Fruit fly (Drosophila melanogaster) whole organism, embryonic: ENCODE results near the gene gcm.
A peak's percentile ranks its signal among the peaks of the same experiment; 100 is the strongest.

Source experiments
- ATbp ChIP-seq: fragments of 200-800 bp; sonication (Bioruptor generic); optimal IDR thresholded peaks from 2 replicates; lab custom pipeline; 2017; ENCODE audit warnings: missing biosample characterization, mild to moderate bottlenecking, missing genetic modification characterization, missing genetic modification reagents
- Adf1 ChIP-seq: fragments of 200-800 bp; sonication (Bioruptor generic); IDR thresholded peaks from 2 replicates; pipeline ENCODE4 v1.3.6; 2022; ENCODE audit warnings: missing biosample characterization, missing genetic modification characterization
- CG10267 ChIP-seq: fragments of 200-800 bp; sonication (Bioruptor generic); optimal IDR thresholded peaks from 2 replicates; lab custom pipeline; 2018; ENCODE audit warnings: missing biosample characterization, mild to moderate bottlenecking, missing genetic modification characterization, moderate library complexity
- CG10979 ChIP-seq: fragments of 200-800 bp; sonication (Bioruptor generic); optimal IDR thresholded peaks from 2 replicates; lab custom pipeline; 2018; ENCODE audit warnings: missing biosample characterization, mild to moderate bottlenecking, missing genetic modification characterization, moderate library complexity
- CG11247 ChIP-seq: fragments of 200-800 bp; sonication (Bioruptor generic); IDR thresholded peaks from 2 replicates; pipeline ENCODE4 v1.3.6; 2022; ENCODE audit warnings: missing biosample characterization, missing genetic modification characterization
- CG12071 ChIP-seq: fragments of 200-800 bp; sonication (Bioruptor generic); optimal IDR thresholded peaks from 3 replicates; lab custom pipeline; 2018; ENCODE audit warnings: missing biosample characterization, mild to moderate bottlenecking, missing genetic modification characterization
- CG12769 ChIP-seq: fragments of 200-800 bp; sonication (Bioruptor generic); optimal IDR thresholded peaks from 2 replicates; lab custom pipeline; 2019; ENCODE audit warnings: missing biosample characterization, mild to moderate bottlenecking, missing genetic modification characterization, moderate library complexity
- CG14667 ChIP-seq: fragments of 200-800 bp; sonication (Bioruptor generic); IDR thresholded peaks from 2 replicates; pipeline ENCODE4 v1.3.6; 2022; ENCODE audit warnings: missing biosample characterization, missing genetic modification characterization
- CG14710 ChIP-seq: fragments of 200-800 bp; sonication (Bioruptor generic); optimal IDR thresholded peaks from 3 replicates; lab custom pipeline; 2019; ENCODE audit warnings: missing biosample characterization, mild to moderate bottlenecking, missing genetic modification characterization, moderate library complexity
- CG15601 ChIP-seq: fragments of 200-800 bp; sonication (Bioruptor generic); optimal IDR thresholded peaks from 3 replicates; lab custom pipeline; 2019; ENCODE audit warnings: missing biosample characterization, mild to moderate bottlenecking, missing genetic modification characterization, moderate library complexity
- CG16813 ChIP-seq: fragments of 200-800 bp; sonication (Bioruptor generic); IDR thresholded peaks from 3 replicates; pipeline ENCODE4 v1.3.6; 2022; ENCODE audit warnings: missing biosample characterization, missing genetic modification characterization; ENCODE audit not compliant: partially characterized antibody
- CG17612 ChIP-seq: fragments of 200-800 bp; sonication (Bioruptor generic); IDR thresholded peaks from 2 replicates; pipeline ENCODE4 v1.3.6; 2022; ENCODE audit warnings: missing biosample characterization, missing genetic modification characterization
- CG18599 ChIP-seq: fragments of 200-800 bp; sonication (Bioruptor generic); optimal IDR thresholded peaks from 3 replicates; lab custom pipeline; 2017; ENCODE audit warnings: missing biosample characterization, missing genetic modification characterization, mild to moderate bottlenecking, moderate library complexity, missing genetic modification reagents
- CG30020 ChIP-seq: fragments of 200-800 bp; optimal IDR thresholded peaks from 2 replicates; lab custom pipeline; 2019; ENCODE audit warnings: missing biosample characterization, mild to moderate bottlenecking, missing genetic modification characterization, moderate library complexity
- CG32772 ChIP-seq: fragments of 200-800 bp; sonication (Bioruptor generic); IDR thresholded peaks from 2 replicates; pipeline ENCODE4 v1.3.6; 2022; ENCODE audit warnings: missing biosample characterization, missing genetic modification characterization
- CG3281 ChIP-seq: fragments of 200-800 bp; sonication (Bioruptor generic); optimal IDR thresholded peaks from 3 replicates; lab custom pipeline; 2017; ENCODE audit warnings: missing biosample characterization, mild to moderate bottlenecking, missing genetic modification characterization
- CG33213 ChIP-seq: fragments of 200-800 bp; sonication (Bioruptor generic); optimal IDR thresholded peaks from 3 replicates; lab custom pipeline; 2016; ENCODE audit warnings: missing biosample characterization, missing genetic modification characterization
- CG34224 ChIP-seq: fragments of 200-800 bp; sonication (Bioruptor generic); IDR thresholded peaks from 3 replicates; pipeline ENCODE4 v1.3.6; 2022; ENCODE audit warnings: missing biosample characterization, missing genetic modification characterization; ENCODE audit not compliant: partially characterized antibody
- CG7372 ChIP-seq: fragments of 200-800 bp; sonication (Bioruptor generic); IDR thresholded peaks from 2 replicates; pipeline ENCODE4 v1.3.6; 2022; ENCODE audit warnings: missing biosample characterization, missing genetic modification characterization
- CG7556 ChIP-seq: fragments of 200-800 bp; sonication (Bioruptor generic); optimal IDR thresholded peaks from 2 replicates; lab custom pipeline; 2017; ENCODE audit warnings: missing biosample characterization, mild to moderate bottlenecking, missing genetic modification characterization
- CG7928 ChIP-seq: fragments of 200-800 bp; sonication (Bioruptor generic); optimal IDR thresholded peaks from 2 replicates; lab custom pipeline; 2017; ENCODE audit warnings: missing biosample characterization, mild to moderate bottlenecking, missing genetic modification characterization
- CG8281 ChIP-seq: fragments of 200-800 bp; sonication (Bioruptor generic); optimal IDR thresholded peaks from 2 replicates; lab custom pipeline; 2018; ENCODE audit warnings: missing biosample characterization, mild to moderate bottlenecking, missing genetic modification characterization, moderate library complexity
- CG8478 ChIP-seq: fragments of >200 bp; optimal IDR thresholded peaks from 2 replicates; lab custom pipeline; 2018
- CTCF ChIP-seq: fragments of 200-800 bp; sonication (Bioruptor generic); optimal IDR thresholded peaks from 2 replicates; lab custom pipeline; 2017; ENCODE audit warnings: missing biosample characterization, mild to moderate bottlenecking, missing genetic modification characterization, moderate library complexity
- D19A ChIP-seq: fragments of 200-800 bp; optimal IDR thresholded peaks from 3 replicates; lab custom pipeline; 2019; ENCODE audit warnings: missing biosample characterization, mild to moderate bottlenecking, missing genetic modification characterization, moderate library complexity
- E2f1 ChIP-seq: fragments of 200-800 bp; sonication (Bioruptor generic); IDR thresholded peaks from 2 replicates; pipeline ENCODE4 v1.3.6; 2022; ENCODE audit warnings: missing biosample characterization, missing genetic modification characterization
- H15 ChIP-seq: fragments of 200-800 bp; sonication (Bioruptor generic); IDR thresholded peaks from 3 replicates; pipeline ENCODE4 v1.3.6; 2022; ENCODE audit warnings: missing biosample characterization, missing genetic modification characterization
- Lpt ChIP-seq: fragments of >200 bp; optimal IDR thresholded peaks from 2 replicates; lab custom pipeline; 2018; ENCODE audit warnings: missing biosample characterization, missing genetic modification characterization
- Ravus ChIP-seq: fragments of 200-800 bp; sonication (Bioruptor generic); IDR thresholded peaks from 2 replicates; pipeline ENCODE4 v1.3.6; 2022; ENCODE audit warnings: missing biosample characterization, missing genetic modification characterization
- Usf ChIP-seq: fragments of 200-800 bp; sonication (Bioruptor generic); optimal IDR thresholded peaks from 2 replicates; lab custom pipeline; 2017; ENCODE audit warnings: missing genotype, missing biosample characterization, missing genetic modification characterization
- ap ChIP-seq: fragments of 200-800 bp; sonication (Bioruptor generic); IDR thresholded peaks from 2 replicates; pipeline ENCODE4 v1.3.6; 2022; ENCODE audit warnings: missing biosample characterization, missing genetic modification characterization
- chinmo ChIP-seq: fragments of 200-800 bp; sonication (Bioruptor generic); IDR thresholded peaks from 4 replicates; pipeline ENCODE4 v1.3.6; 2022; ENCODE audit warnings: missing biosample characterization, missing genetic modification characterization; ENCODE audit not compliant: partially characterized antibody
- dmrt99B ChIP-seq: fragments of 200-800 bp; sonication (Bioruptor generic); optimal IDR thresholded peaks from 2 replicates; lab custom pipeline; 2018; ENCODE audit warnings: missing biosample characterization, mild to moderate bottlenecking, missing genetic modification characterization, moderate library complexity
- gcm ChIP-seq: fragments of 200-800 bp; sonication (Bioruptor generic); optimal IDR thresholded peaks from 2 replicates; lab custom pipeline; 2019; ENCODE audit warnings: missing biosample characterization, mild to moderate bottlenecking, missing genetic modification characterization, moderate library complexity
- grau ChIP-seq: fragments of 200-800 bp; optimal IDR thresholded peaks from 3 replicates; lab custom pipeline; 2019; ENCODE audit warnings: missing biosample characterization, mild to moderate bottlenecking, missing genetic modification characterization, moderate library complexity
- gsb ChIP-seq: fragments of 200-800 bp; sonication (Bioruptor generic); IDR thresholded peaks from 2 replicates; pipeline ENCODE4 v1.3.6; 2022; ENCODE audit warnings: missing biosample characterization, missing genetic modification characterization
- gt ChIP-seq: fragments of 200-800 bp; sonication (Bioruptor generic); IDR thresholded peaks from 2 replicates; pipeline ENCODE4 v1.3.6; 2022; ENCODE audit warnings: missing biosample characterization, missing genetic modification characterization
- h ChIP-seq: fragments of >200 bp; optimal IDR thresholded peaks from 2 replicates; lab custom pipeline; 2017
- jing ChIP-seq: fragments of 200-800 bp; sonication (Bioruptor generic); optimal IDR thresholded peaks from 2 replicates; lab custom pipeline; 2018; ENCODE audit warnings: missing biosample characterization, mild to moderate bottlenecking, missing genetic modification characterization
- odd ChIP-seq: fragments of 200-800 bp; sonication (Bioruptor generic); optimal IDR thresholded peaks from 2 replicates; lab custom pipeline; 2017; ENCODE audit warnings: missing biosample characterization, mild to moderate bottlenecking, missing genetic modification characterization
- psq ChIP-seq: fragments of 200-800 bp; sonication (Bioruptor generic); optimal IDR thresholded peaks from 2 replicates; lab custom pipeline; 2017; ENCODE audit warnings: missing biosample characterization, missing genetic modification characterization
- pum ChIP-seq: fragments of 200-800 bp; sonication (Bioruptor generic); optimal IDR thresholded peaks from 2 replicates; lab custom pipeline; 2016; ENCODE audit warnings: missing biosample characterization, missing genetic modification characterization
- sc ChIP-seq, 3 experiments: fragments of >200 bp in 2 of 3; fragments of 200-800 bp in 1 of 3; sonication (Bioruptor generic) in 1 of 3; optimal IDR thresholded peaks; 2 replicates in 2 of 3; 3 replicates in 1 of 3; lab custom pipeline; 2017; ENCODE audit warnings: mild to moderate bottlenecking in 1 of 3, missing biosample characterization in 1 of 3, missing genetic modification characterization in 1 of 3, missing genetic modification reagents in 1 of 3
- sd ChIP-seq: fragments of 200-800 bp; sonication (Bioruptor generic); optimal IDR thresholded peaks from 3 replicates; lab custom pipeline; 2018; ENCODE audit warnings: missing biosample characterization, mild to moderate bottlenecking, missing genetic modification characterization, moderate library complexity
- sens ChIP-seq: fragments of 200-800 bp; sonication (Bioruptor generic); peaks from one replicate; lab custom pipeline; 2016; ENCODE audit warnings: missing biosample characterization, missing genetic modification characterization
- so ChIP-seq: fragments of 200-800 bp; sonication (Bioruptor generic); IDR thresholded peaks from 3 replicates; pipeline ENCODE4 v1.3.6; 2022; ENCODE audit warnings: missing biosample characterization, missing genetic modification characterization
- sqz ChIP-seq: fragments of 200-800 bp; sonication (Bioruptor generic); optimal IDR thresholded peaks from 3 replicates; lab custom pipeline; 2018; ENCODE audit warnings: missing biosample characterization, mild to moderate bottlenecking, missing genetic modification characterization
- tin ChIP-seq: fragments of 200-800 bp; sonication (Bioruptor generic); optimal IDR thresholded peaks from 3 replicates; lab custom pipeline; 2016; ENCODE audit warnings: missing biosample characterization, missing genetic modification characterization
- unc-4 ChIP-seq: fragments of 200-800 bp; sonication (Bioruptor generic); IDR thresholded peaks from 2 replicates; pipeline ENCODE4 v1.3.6; 2022; ENCODE audit warnings: missing biosample characterization, missing genetic modification characterization; ENCODE audit not compliant: partially characterized antibody
- z ChIP-seq: fragments of 200-800 bp; sonication (Bioruptor generic); IDR thresholded peaks from 3 replicates; pipeline ENCODE4 v1.3.6; 2022; ENCODE audit warnings: missing biosample characterization, missing genetic modification characterization
- zen2 ChIP-seq: fragments of 200-800 bp; sonication (Bioruptor generic); IDR thresholded peaks from 3 replicates; pipeline ENCODE4 v1.3.6; 2022; ENCODE audit warnings: missing biosample characterization, missing genetic modification characterization; ENCODE audit not compliant: partially characterized antibody
- zfh2 ChIP-seq: fragments of 200-800 bp; sonication (Bioruptor generic); optimal IDR thresholded peaks from 2 replicates; lab custom pipeline; 2016; ENCODE audit warnings: missing biosample characterization, missing genetic modification characterization

The gcm gene

DNA sequence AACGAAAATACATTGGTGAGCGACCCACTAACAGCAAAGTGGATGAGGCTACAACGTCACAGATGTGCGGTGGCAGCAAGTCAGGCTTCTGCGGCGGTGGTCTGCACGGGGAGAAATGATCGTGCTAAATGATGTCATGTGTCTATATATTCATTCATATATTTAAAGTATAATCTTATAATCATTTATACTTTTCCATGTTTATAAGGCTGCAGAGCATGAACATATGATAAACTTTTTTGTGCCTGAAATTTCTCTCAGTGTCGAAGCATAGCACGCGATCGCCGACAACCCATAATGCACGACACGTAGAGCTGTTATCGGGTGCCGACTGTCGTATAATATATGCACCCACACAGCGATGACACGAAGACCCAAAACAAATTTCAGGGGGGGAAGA is 16.8 kb upstream of the gcm start (continued):
- TF ChIP-seq CG14667 (GFP tag; lab: Robert Waterston, UW) (peak; percentile 80), CG7928 (GFP tag; lab: Kevin White, UChicago) (no peak), CG12071 (GFP tag; lab: Kevin White, UChicago) (no peak), h (lab: Kevin White, UChicago) (no peak), sens (GFP tag; lab: Kevin White, UChicago) (peak; percentile 92), jing (GFP tag; lab: Kevin White, UChicago) (peak; percentile 40), CTCF (GFP tag; lab: Kevin White, UChicago) (no peak), Usf (GFP tag; lab: Kevin White, UChicago) (peak; percentile 44), dmrt99B (tag; lab: Kevin White, UChicago) (peak; percentile 66), grau (peak; percentile 76), ATbp (GFP tag; lab: Kevin White, UChicago) (peak; percentile 53), CG30020 (tag; lab: Kevin White, UChicago) (no peak), CG10267 (tag; lab: Kevin White, UChicago) (peak; percentile 77), CG15601 (tag; lab: Kevin White, UChicago) (peak; percentile 28), CG8478 (lab: Kevin White, UChicago) (no peak), CG8281 (tag; lab: Kevin White, UChicago) (no peak), gt (GFP tag; lab: Robert Waterston, UW) (peak; percentile 72), Adf1 (GFP tag; lab: Robert Waterston, UW) (no peak), sd (no peak), tin (peak; percentile 60), gcm (peak; percentile 78), psq (GFP tag; lab: Kevin White, UChicago) (no peak), H15 (GFP tag; lab: Robert Waterston, UW) (peak; percentile 59; the same call in 1 of the 3 replicates), CG16813 (no peak), D19A (tag; lab: Kevin White, UChicago) (peak; percentile 59), z (peak; percentile 51; the same call in 1 of the 3 replicates), odd (peak; percentile 32), so (GFP tag; lab: Robert Waterston, UW) (peak; percentile 61; the same call in 1 of the 3 replicates), CG14710 (tag; lab: Kevin White, UChicago) (peak; percentile 78), CG33213 (GFP tag; lab: Kevin White, UChicago) (no peak), Ravus (no peak), CG18599 (GFP tag; lab: Kevin White, UChicago) (peak; percentile 43), sc (optimal IDR thresholded peaks at IDR 0.05; lab: Kevin White, UChicago) (no peak), sc (GFP tag; optimal IDR thresholded peaks at IDR 0.05; lab: Kevin White, UChicago) (peak; percentile 53), CG32772 (GFP tag; lab: Robert Waterston, UW) (peak; percentile 81), unc-4 (GFP tag; lab: Robert Waterston, UW) (no peak), chinmo (GFP tag; lab: Robert Waterston, UW) (no peak), gsb (GFP tag; lab: Robert Waterston, UW) (0 out of 2 replicates have a peak, but pooled peaks have one; percentile 19), CG7556 (peak; percentile 70), CG34224 (GFP tag; lab: Robert Waterston, UW) (no peak), sqz (GFP tag; lab: Kevin White, UChicago) (no peak), Lpt (GFP tag; lab: Kevin White, UChicago) (no peak), CG7372 (GFP tag; lab: Robert Waterston, UW) (peak; percentile 50; the same call in 1 of the 2 replicates), CG10979 (tag; lab: Kevin White, UChicago) (peak; percentile 86), CG3281 (no peak), CG17612 (no peak), zfh2 (GFP tag; lab: Kevin White, UChicago) (no peak), zen2 (GFP tag; lab: Robert Waterston, UW) (no peak), CG12769 (tag; lab: Kevin White, UChicago) (no peak), E2f1 (GFP tag; lab: Robert Waterston, UW) (peak; percentile 65), pum (GFP tag; lab: Kevin White, UChicago) (peak; percentile 1), ap (GFP tag; lab: Robert Waterston, UW) (peak; percentile 43), CG11247 (GFP tag; lab: Robert Waterston, UW) (peak; percentile 54; the same call in 1 of the 2 replicates)
